Worm (Caenorhabditis elegans) whole organism, early embryonic: Measurements from ENCODE around the gene K08D8.7.

ENCODE experiments used
- aly-1 ChIP-seq: sonication (generic microtip); optimal IDR thresholded peaks from 2 replicates; lab custom pipeline; 2016; ENCODE audit warnings: missing genetic modification characterization, missing compliant biosample characterization
- ama-1 ChIP-seq: fragments of 150-350 bp; optimal IDR thresholded peaks from 2 replicates; lab custom pipeline; 2014
- ceh-36 ChIP-seq: sonication (generic microtip); optimal IDR thresholded peaks from 2 replicates; lab custom pipeline; 2016; ENCODE audit warnings: missing genetic modification characterization, inconsistent platforms, missing compliant biosample characterization
- flt-1 ChIP-seq: fragments of 200-800 bp; sonication (Bioruptor generic); IDR thresholded peaks from 2 replicates; pipeline ENCODE4 v1.3.6; 2022; ENCODE audit warnings: missing genetic modification characterization, missing compliant biosample characterization
- hmg-4 ChIP-seq: fragments of 200-800 bp; sonication (Bioruptor generic); optimal IDR thresholded peaks from 2 replicates; lab custom pipeline; 2018; ENCODE audit warnings: mild to moderate bottlenecking, missing genetic modification characterization, missing compliant biosample characterization
- scrt-1 ChIP-seq: fragments of 200-800 bp; sonication (Bioruptor generic); IDR thresholded peaks from 2 replicates; pipeline ENCODE4 v1.3.6; 2022; ENCODE audit warnings: missing genetic modification characterization, missing compliant biosample characterization

ce11 chrIV:12896371-12896882 lies at the start of gene K08D8.7:
- TF ChIP-seq ama-1 (lab: Kevin White, UChicago) (no peak), scrt-1 (GFP tag; lab: Robert Waterston, UW) (no peak), aly-1 (no peak), hmg-4 (no peak), flt-1 (GFP tag; lab: Robert Waterston, UW) (no peak), ceh-36 (no peak)
